Fruit fly (Drosophila melanogaster) whole organism, pupa: ENCODE data around the gene kek5.

Experiments
- CG10348 ChIP-seq: fragments of 200-800 bp; sonication (Bioruptor generic); IDR thresholded peaks from 2 replicates; pipeline ENCODE4 v1.3.6; 2022; ENCODE audit warnings: missing biosample characterization, missing genetic modification characterization
- CG12605 ChIP-seq: fragments of 200-800 bp; sonication (Bioruptor generic); IDR thresholded peaks from 2 replicates; pipeline ENCODE4 v1.3.6; 2022; ENCODE audit warnings: missing biosample characterization, missing genetic modification characterization
- CG13204 ChIP-seq: fragments of 200-800 bp; sonication (Bioruptor generic); optimal IDR thresholded peaks from 2 replicates; lab custom pipeline; 2018; ENCODE audit warnings: missing biosample characterization, mild to moderate bottlenecking, missing genetic modification characterization, moderate library complexity
- CG14655 ChIP-seq: fragments of 200-800 bp; sonication (Bioruptor generic); optimal IDR thresholded peaks from 3 replicates; lab custom pipeline; 2017; ENCODE audit warnings: mild to moderate bottlenecking, missing biosample characterization, missing genetic modification reagents, missing genetic modification characterization
- CG15710 ChIP-seq: fragments of 200-800 bp; sonication (Bioruptor generic); optimal IDR thresholded peaks from 2 replicates; lab custom pipeline; 2018; ENCODE audit warnings: missing biosample characterization, mild to moderate bottlenecking, missing genetic modification characterization, moderate library complexity
- CG17806 ChIP-seq: fragments of 200-800 bp; sonication (Bioruptor generic); optimal IDR thresholded peaks from 2 replicates; lab custom pipeline; 2018; ENCODE audit warnings: missing biosample characterization, mild to moderate bottlenecking, missing genetic modification characterization, moderate library complexity
- CG32121 ChIP-seq: fragments of 200-800 bp; sonication (Bioruptor generic); IDR thresholded peaks from 2 replicates; pipeline ENCODE4 v1.3.6; 2022; ENCODE audit warnings: missing biosample characterization, missing genetic modification characterization
- CG34367 ChIP-seq: fragments of 200-800 bp; sonication (Bioruptor generic); optimal IDR thresholded peaks from 2 replicates; lab custom pipeline; 2018; ENCODE audit warnings: missing biosample characterization, mild to moderate bottlenecking, missing genetic modification characterization
- CG4496 ChIP-seq: fragments of 200-800 bp; sonication (Bioruptor generic); IDR thresholded peaks from 3 replicates; pipeline ENCODE4 v1.3.6; 2022; ENCODE audit warnings: missing biosample characterization, missing genetic modification characterization
- CG8159 ChIP-seq: fragments of 200-800 bp; sonication (Bioruptor generic); optimal IDR thresholded peaks from 3 replicates; lab custom pipeline; 2018; ENCODE audit warnings: missing biosample characterization, mild to moderate bottlenecking, missing genetic modification characterization, moderate library complexity
- CG8301 ChIP-seq: fragments of 200-800 bp; sonication (Bioruptor generic); optimal IDR thresholded peaks from 2 replicates; lab custom pipeline; 2018; ENCODE audit warnings: missing biosample characterization, mild to moderate bottlenecking, missing genetic modification characterization
- CG9948 ChIP-seq: fragments of 200-800 bp; sonication (Bioruptor generic); optimal IDR thresholded peaks from 2 replicates; lab custom pipeline; 2018; ENCODE audit warnings: missing biosample characterization, mild to moderate bottlenecking, missing genetic modification characterization, moderate library complexity
- D1 ChIP-seq: fragments of 200-800 bp; sonication (Bioruptor generic); optimal IDR thresholded peaks from 2 replicates; lab custom pipeline; 2018; ENCODE audit warnings: missing biosample characterization, mild to moderate bottlenecking, missing genetic modification characterization, moderate library complexity
- EcR ChIP-seq: fragments of 200-800 bp; sonication (Bioruptor generic); optimal IDR thresholded peaks from 3 replicates; lab custom pipeline; 2019; ENCODE audit warnings: missing biosample characterization, missing genetic modification characterization, mild to moderate bottlenecking, moderate library complexity, missing genetic modification reagents
- Ets98B ChIP-seq: fragments of 200-800 bp; sonication (Bioruptor generic); IDR thresholded peaks from 2 replicates; pipeline ENCODE4 v1.3.6; 2022; ENCODE audit warnings: missing biosample characterization, missing genetic modification characterization
- Pif1A ChIP-seq: fragments of 200-800 bp; sonication (Bioruptor generic); optimal IDR thresholded peaks from 3 replicates; lab custom pipeline; 2016; ENCODE audit warnings: missing biosample characterization, missing genetic modification characterization
- Pif1B ChIP-seq: fragments of 200-800 bp; sonication (Bioruptor generic); optimal IDR thresholded peaks from 3 replicates; lab custom pipeline; 2016; ENCODE audit warnings: missing biosample characterization, missing genetic modification characterization
- Snoo ChIP-seq: fragments of 200-800 bp; sonication (Bioruptor generic); optimal IDR thresholded peaks from 3 replicates; lab custom pipeline; 2017; ENCODE audit warnings: missing biosample characterization, mild to moderate bottlenecking, missing genetic modification characterization, inconsistent platforms
- fd96Ca ChIP-seq: fragments of 200-800 bp; sonication (Bioruptor generic); IDR thresholded peaks from 3 replicates; pipeline ENCODE4 v1.3.6; 2022; ENCODE audit warnings: missing biosample characterization, missing genetic modification characterization
- gl ChIP-seq: fragments of 200-800 bp; sonication (Bioruptor generic); optimal IDR thresholded peaks from 2 replicates; lab custom pipeline; 2018; ENCODE audit warnings: missing biosample characterization, mild to moderate bottlenecking, missing genetic modification characterization
- rn ChIP-seq: fragments of 200-800 bp; sonication (Bioruptor generic); IDR thresholded peaks from 2 replicates; pipeline ENCODE4 v1.3.6; 2022; ENCODE audit warnings: missing biosample characterization, missing genetic modification characterization

The kek5 gene

DNA sequence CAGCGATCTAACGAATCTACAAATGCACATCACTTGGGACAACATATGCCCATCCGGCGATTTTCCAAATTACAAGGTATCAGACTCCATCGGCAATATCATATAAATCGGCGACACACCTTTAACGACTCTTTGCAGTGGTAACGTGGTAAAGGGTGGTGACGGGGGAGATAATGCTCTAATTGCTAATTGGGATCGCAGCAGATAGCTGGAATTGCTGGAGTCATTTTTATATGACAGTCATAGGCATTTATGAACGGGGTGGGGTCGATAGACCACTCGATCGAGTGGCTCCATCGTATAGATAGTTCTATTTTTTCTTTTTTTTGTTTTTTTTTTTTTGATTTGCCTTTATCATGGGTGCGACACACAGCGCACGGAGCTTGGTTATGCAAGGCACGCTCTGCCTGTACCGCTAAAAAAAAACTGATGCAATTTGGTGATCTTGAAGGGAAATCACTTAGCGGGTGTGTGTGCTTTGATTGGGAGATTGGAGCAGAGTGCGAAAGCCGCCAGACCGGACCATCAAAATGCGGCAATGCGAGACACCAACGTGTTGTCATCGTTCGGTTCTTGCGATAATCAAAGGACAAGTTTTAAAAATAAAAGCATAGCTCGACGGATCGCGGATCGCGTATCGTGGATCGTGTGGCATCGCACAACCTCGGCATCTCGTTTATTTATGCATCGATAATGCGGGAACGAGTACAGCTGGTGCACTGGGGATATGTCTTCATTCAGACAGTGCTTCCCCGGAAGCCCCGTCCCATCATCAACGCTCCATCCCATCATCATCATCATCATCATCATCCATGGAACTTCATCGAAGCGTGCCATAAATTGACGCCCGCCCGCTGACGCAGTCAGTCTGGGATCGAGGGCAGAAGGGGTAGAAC is 38.5 kb upstream of the kek5 start:
- peak; percentile 18 for TF ChIP-seq Pif1A (GFP tag; lab: Kevin White, UChicago)
- peak; percentile 85 for TF ChIP-seq EcR (GFP tag; lab: Kevin White, UChicago)
- no peak for TF ChIP-seq CG8301 (tag; lab: Kevin White, UChicago)
- TF ChIP-seq CG14655 (GFP tag; lab: Kevin White, UChicago) = peak; percentile 10
- no peak for TF ChIP-seq Ets98B (GFP tag; lab: Robert Waterston, UW)
- TF ChIP-seq gl = peak; percentile 13
- TF ChIP-seq D1 (tag; lab: Kevin White, UChicago) = no peak
- TF ChIP-seq CG4496 (GFP tag; lab: Robert Waterston, UW) = peak; percentile 21; the same call in 1 of the 3 replicates
- peak; percentile 63 for TF ChIP-seq CG13204 (GFP tag; lab: Kevin White, UChicago)
- TF ChIP-seq CG8159 (tag; lab: Kevin White, UChicago) = no peak
- TF ChIP-seq Snoo (tag; lab: Kevin White, UChicago) = no peak
- no peak for TF ChIP-seq CG17806 (tag; lab: Kevin White, UChicago)
- peak; percentile 64 for TF ChIP-seq CG12605

DNA sequence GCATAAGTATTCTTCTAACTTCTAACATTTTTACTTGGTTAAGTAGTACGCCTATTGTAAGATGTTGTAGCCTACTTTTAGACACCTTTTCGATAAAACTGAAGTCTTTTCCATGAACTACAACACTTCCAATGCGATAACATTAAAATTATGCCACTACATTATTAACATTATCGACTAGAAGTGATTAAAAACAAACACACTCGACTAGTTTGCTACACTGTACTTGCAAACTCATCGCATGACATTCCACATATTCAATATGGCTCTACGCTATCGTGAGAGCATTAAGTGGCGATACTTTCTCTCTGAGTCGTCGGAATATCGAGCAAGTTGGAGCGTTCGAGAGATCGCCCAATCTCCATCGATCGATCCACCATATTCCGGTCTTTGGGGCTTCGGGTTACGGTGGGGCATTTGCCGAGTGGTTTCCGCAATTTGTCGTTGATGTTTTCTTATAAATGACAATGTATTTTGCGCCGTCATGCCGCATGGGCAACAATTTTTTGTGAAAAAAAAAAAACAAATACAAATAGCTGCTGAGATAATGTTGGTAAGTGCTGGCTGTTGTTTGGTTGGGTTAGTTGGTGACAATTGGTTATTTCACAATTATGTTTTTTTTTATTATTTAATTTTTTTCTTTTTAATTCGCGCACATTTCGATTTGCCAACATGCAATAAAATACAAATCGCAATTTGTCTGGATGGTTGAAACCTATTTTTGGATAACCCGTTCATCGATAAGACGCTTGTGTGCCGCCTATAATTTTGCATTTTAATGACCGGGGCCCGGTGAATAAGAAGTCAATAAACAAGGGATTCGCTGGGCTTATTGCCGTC is 37.3 kb upstream of the kek5 start:
- TF ChIP-seq D1 (tag; lab: Kevin White, UChicago) (no peak), CG4496 (GFP tag; lab: Robert Waterston, UW) (peak; percentile 25; the same call in 1 of the 3 replicates), EcR (GFP tag; lab: Kevin White, UChicago) (peak; percentile 14)

DNA sequence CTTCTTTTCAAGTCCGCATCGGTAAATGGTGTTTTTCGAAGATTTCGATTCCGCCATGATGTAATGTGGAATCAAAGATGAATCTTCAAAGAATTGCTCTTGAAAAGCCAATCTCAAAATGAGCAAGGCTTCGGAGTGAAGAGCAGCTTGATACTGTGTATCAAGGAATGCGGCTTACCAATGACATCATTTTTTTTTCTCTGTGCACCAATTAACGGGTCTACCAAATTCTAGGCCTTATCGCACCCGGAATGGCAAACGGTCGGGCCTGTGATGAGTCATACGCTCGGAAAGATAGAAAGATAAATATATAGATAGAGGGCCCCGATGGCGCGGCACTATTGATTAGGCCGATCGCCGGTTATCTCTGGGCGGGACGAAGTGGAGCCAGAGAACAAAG is 36.4 kb upstream of the kek5 start:
- TF ChIP-seq CG32121 (GFP tag; lab: Robert Waterston, UW) (no peak), EcR (GFP tag; lab: Kevin White, UChicago) (no peak), CG10348 (no peak), fd96Ca (GFP tag; lab: Robert Waterston, UW) (no peak), CG15710 (tag; lab: Kevin White, UChicago) (no peak), Pif1B (GFP tag; lab: Kevin White, UChicago) (no peak), CG4496 (GFP tag; lab: Robert Waterston, UW) (no peak), CG17806 (tag; lab: Kevin White, UChicago) (no peak), Pif1A (GFP tag; lab: Kevin White, UChicago) (no peak), CG13204 (GFP tag; lab: Kevin White, UChicago) (no peak)

DNA sequence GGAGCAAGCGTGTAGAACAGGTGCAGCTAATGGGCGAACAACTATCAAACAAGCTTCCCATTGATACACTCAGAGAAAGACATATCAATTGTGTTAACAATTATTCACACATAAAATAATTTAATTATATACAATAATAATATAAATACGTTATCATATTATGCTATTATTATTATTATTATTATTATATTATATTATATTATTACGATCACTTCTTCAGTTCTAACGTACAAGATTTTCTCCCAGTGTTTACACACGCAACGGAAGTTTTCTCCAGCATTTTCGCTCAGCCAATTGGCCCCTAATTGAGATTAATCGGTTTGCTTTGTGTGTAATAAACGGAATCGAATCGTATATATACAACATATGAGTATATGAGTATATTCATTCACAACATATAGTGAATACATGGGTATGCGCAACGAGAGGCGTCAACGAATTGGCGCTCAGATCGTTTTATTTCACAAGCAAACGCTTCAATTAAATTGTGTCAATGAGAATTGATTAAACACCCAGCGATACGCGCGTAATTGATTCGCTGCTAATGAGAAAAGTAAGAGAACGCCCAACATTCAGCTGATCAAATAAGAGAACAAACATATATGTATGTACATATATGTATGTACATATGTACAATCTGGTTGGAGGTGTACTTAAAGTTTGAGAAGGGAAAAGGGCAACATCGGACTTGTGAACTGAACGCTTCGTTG is 35.8 kb upstream of the kek5 start:
- TF ChIP-seq CG8159 (tag; lab: Kevin White, UChicago) = peak; percentile 60
- no peak for TF ChIP-seq EcR (GFP tag; lab: Kevin White, UChicago)
- peak; percentile 70 for TF ChIP-seq CG14655 (GFP tag; lab: Kevin White, UChicago)
- TF ChIP-seq Pif1A (GFP tag; lab: Kevin White, UChicago) = no peak
- peak; percentile 38 for TF ChIP-seq CG8301 (tag; lab: Kevin White, UChicago)
- TF ChIP-seq Pif1B (GFP tag; lab: Kevin White, UChicago) = peak; percentile 19
- peak; percentile 33 for TF ChIP-seq Snoo (tag; lab: Kevin White, UChicago)
- peak; percentile 27; the same call in 1 of the 2 replicates for TF ChIP-seq CG12605
- peak; percentile 26; the same call in 1 of the 2 replicates for TF ChIP-seq Ets98B (GFP tag; lab: Robert Waterston, UW)
- TF ChIP-seq CG34367 (tag; lab: Kevin White, UChicago) = peak; percentile 23
- peak; percentile 1 for TF ChIP-seq D1 (tag; lab: Kevin White, UChicago)
- peak; percentile 66 for TF ChIP-seq CG17806 (tag; lab: Kevin White, UChicago)
- TF ChIP-seq CG15710 (tag; lab: Kevin White, UChicago) = peak; percentile 55
- peak; percentile 58 for TF ChIP-seq CG9948 (tag; lab: Kevin White, UChicago)
- TF ChIP-seq gl = no peak
- no peak for TF ChIP-seq CG13204 (GFP tag; lab: Kevin White, UChicago)
- TF ChIP-seq CG10348 = no peak
- peak; percentile 36; the same call in 1 of the 2 replicates for TF ChIP-seq CG32121 (GFP tag; lab: Robert Waterston, UW)

DNA sequence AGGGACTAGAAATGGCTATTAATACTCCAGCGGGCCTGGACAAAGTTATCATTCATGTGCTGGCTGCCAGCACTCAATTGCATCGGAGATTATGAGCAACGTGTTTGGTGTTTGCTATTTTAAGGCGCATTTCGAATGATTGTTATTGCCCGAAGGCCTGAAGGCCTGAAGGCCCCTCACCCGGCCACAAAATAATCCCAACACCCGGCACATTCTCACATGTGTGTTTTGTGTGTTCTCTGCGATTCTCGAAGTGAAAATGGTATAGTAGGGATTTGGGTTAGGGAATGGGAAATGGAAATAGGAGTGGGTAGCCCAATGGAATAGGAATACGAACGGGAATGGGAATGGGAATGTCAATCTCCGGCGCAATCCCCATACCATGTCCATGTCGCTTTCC is 34.1 kb upstream of the kek5 start:
- TF ChIP-seq rn (GFP tag; lab: Robert Waterston, UW) (no peak), CG12605 (no peak), Ets98B (GFP tag; lab: Robert Waterston, UW) (no peak), gl (no peak), CG13204 (GFP tag; lab: Kevin White, UChicago) (no peak), CG34367 (tag; lab: Kevin White, UChicago) (no peak), CG10348 (no peak)
- TF ChIP-seq, all 21 proteins: peak for 0
